Worm (Caenorhabditis elegans) whole organism, L3 larva: Measurements from ENCODE around the gene F28C6.8.

Experiments used
- ZK546.5 ChIP-seq: sonication (generic microtip); optimal IDR thresholded peaks from 2 replicates; lab custom pipeline; 2017; ENCODE audit warnings: missing biosample characterization, missing genetic modification characterization
- aly-2 ChIP-seq: fragments of 150-350 bp; optimal IDR thresholded peaks from 2 replicates; lab custom pipeline; 2014; ENCODE audit warnings: missing biosample characterization, missing genetic modification characterization
- ama-1 ChIP-seq: fragments of 150-350 bp; optimal IDR thresholded peaks from 2 replicates; lab custom pipeline; 2018
- ceh-28 ChIP-seq: fragments of 150-350 bp; optimal IDR thresholded peaks from 2 replicates; lab custom pipeline; 2014; ENCODE audit warnings: missing biosample characterization, missing genetic modification reagents, missing genetic modification characterization
- ceh-82 ChIP-seq: fragments of 150-350 bp; optimal IDR thresholded peaks from 2 replicates; lab custom pipeline; 2014; ENCODE audit warnings: missing biosample characterization, missing genetic modification characterization
- daf-12 ChIP-seq: fragments of 150-350 bp; optimal IDR thresholded peaks from 2 replicates; lab custom pipeline; 2014; ENCODE audit warnings: missing biosample characterization, missing genetic modification reagents, missing genetic modification characterization
- egl-27 ChIP-seq: sonication (generic microtip); optimal IDR thresholded peaks from 4 replicates; lab custom pipeline; 2017; ENCODE audit warnings: missing biosample characterization, missing genetic modification reagents, missing genetic modification characterization
- egl-5 ChIP-seq: fragments of 150-350 bp; optimal IDR thresholded peaks from 2 replicates; lab custom pipeline; 2017; ENCODE audit warnings: missing biosample characterization, missing genetic modification reagents, missing genetic modification characterization, inconsistent platforms
- elt-1 ChIP-seq: fragments of 150-350 bp; optimal IDR thresholded peaks from 2 replicates; lab custom pipeline; 2014; ENCODE audit warnings: missing biosample characterization, missing genetic modification characterization
- elt-2 ChIP-seq: sonication (generic microtip); optimal IDR thresholded peaks from 2 replicates; lab custom pipeline; 2016; ENCODE audit warnings: missing genetic modification reagents, mild to moderate bottlenecking, missing genetic modification characterization, missing compliant biosample characterization
- eor-1 ChIP-seq, 2 experiments: fragments of 150-350 bp; optimal IDR thresholded peaks; 2 replicates each; lab custom pipeline; 2014 to 2018; ENCODE audit warnings: missing biosample characterization in 2 of 2, missing genetic modification characterization in 2 of 2
- fkh-10 ChIP-seq: sonication (generic microtip); optimal IDR thresholded peaks from 2 replicates; lab custom pipeline; 2017; ENCODE audit warnings: missing biosample characterization, missing genetic modification reagents, missing genetic modification characterization
- fkh-2 ChIP-seq: fragments of 150-350 bp; optimal IDR thresholded peaks from 2 replicates; lab custom pipeline; 2014; ENCODE audit warnings: missing biosample characterization, missing genetic modification reagents, missing genetic modification characterization
- jun-1 ChIP-seq: fragments of 150-350 bp; optimal IDR thresholded peaks from 2 replicates; lab custom pipeline; 2014; ENCODE audit warnings: missing biosample characterization, missing genetic modification reagents, missing genetic modification characterization
- lin-15B ChIP-seq: fragments of 150-350 bp; optimal IDR thresholded peaks from 2 replicates; lab custom pipeline; 2014; ENCODE audit warnings: missing biosample characterization, missing genetic modification characterization
- lin-39 ChIP-seq: fragments of 150-350 bp; optimal IDR thresholded peaks from 2 replicates; lab custom pipeline; 2018; ENCODE audit warnings: missing biosample characterization, missing genetic modification reagents, missing genetic modification characterization
- mdl-1 ChIP-seq: fragments of 150-350 bp; optimal IDR thresholded peaks from 2 replicates; lab custom pipeline; 2014; ENCODE audit warnings: missing biosample characterization, missing genetic modification characterization
- mml-1 ChIP-seq: fragments of 150-350 bp; sonication (generic microtip); optimal IDR thresholded peaks from 3 replicates; lab custom pipeline; 2014; ENCODE audit warnings: missing biosample characterization, missing genetic modification characterization
- nfya-1 ChIP-seq: sonication (generic microtip); optimal IDR thresholded peaks from 2 replicates; lab custom pipeline; 2017; ENCODE audit warnings: missing genetic modification characterization, mild to moderate bottlenecking, missing compliant biosample characterization, antibody characterized with exemption, moderate library complexity; ENCODE audit not compliant: insufficient read depth
- nhr-12 ChIP-seq: fragments of 150-350 bp; optimal IDR thresholded peaks from 2 replicates; lab custom pipeline; 2014; ENCODE audit warnings: missing biosample characterization, missing genetic modification characterization
- nhr-237 ChIP-seq: fragments of 150-350 bp; optimal IDR thresholded peaks from 2 replicates; lab custom pipeline; 2014; ENCODE audit warnings: missing biosample characterization, missing genetic modification characterization
- nhr-43 ChIP-seq: sonication (generic microtip); optimal IDR thresholded peaks from 2 replicates; lab custom pipeline; 2016; ENCODE audit warnings: mild to moderate bottlenecking, missing genetic modification characterization, missing compliant biosample characterization; ENCODE audit not compliant: poor library complexity, severe bottlenecking
- nhr-76 ChIP-seq: fragments of 150-350 bp; sonication (generic microtip); optimal IDR thresholded peaks from 5 replicates; lab custom pipeline; 2014; ENCODE audit warnings: missing biosample characterization, missing genetic modification characterization
- pha-4 ChIP-seq: fragments of 150-350 bp; optimal IDR thresholded peaks from 2 replicates; lab custom pipeline; 2014; ENCODE audit warnings: missing biosample characterization, missing genetic modification reagents, missing genetic modification characterization
- pqm-1 ChIP-seq: fragments of 150-350 bp; optimal IDR thresholded peaks from 2 replicates; lab custom pipeline; 2017; ENCODE audit warnings: missing biosample characterization, missing genetic modification characterization, inconsistent platforms
- sea-2 ChIP-seq: fragments of 150-350 bp; sonication (generic microtip); optimal IDR thresholded peaks from 4 replicates; lab custom pipeline; 2014; ENCODE audit warnings: missing biosample characterization, missing genetic modification reagents, missing genetic modification characterization
- skn-1 ChIP-seq: fragments of 150-350 bp; optimal IDR thresholded peaks from 2 replicates; lab custom pipeline; 2014; ENCODE audit warnings: missing biosample characterization, missing genetic modification characterization
- unc-39 ChIP-seq: sonication (generic microtip); optimal IDR thresholded peaks from 4 replicates; lab custom pipeline; 2017; ENCODE audit warnings: missing biosample characterization, missing genetic modification characterization
- unc-62 ChIP-seq: fragments of 150-350 bp; sonication (generic microtip); optimal IDR thresholded peaks from 4 replicates; lab custom pipeline; 2014; ENCODE audit warnings: missing biosample characterization, missing genetic modification reagents, missing genetic modification characterization
- zag-1 ChIP-seq: fragments of 150-350 bp; optimal IDR thresholded peaks from 2 replicates; lab custom pipeline; 2014; ENCODE audit warnings: missing biosample characterization, missing genetic modification characterization
- ztf-11 ChIP-seq: fragments of 150-350 bp; optimal IDR thresholded peaks from 2 replicates; lab custom pipeline; 2014; ENCODE audit warnings: missing biosample characterization, missing genetic modification characterization
- ztf-4 ChIP-seq: fragments of 150-350 bp; optimal IDR thresholded peaks from 2 replicates; lab custom pipeline; 2014; ENCODE audit warnings: missing biosample characterization, missing genetic modification characterization

F28C6.8 gene

DNA sequence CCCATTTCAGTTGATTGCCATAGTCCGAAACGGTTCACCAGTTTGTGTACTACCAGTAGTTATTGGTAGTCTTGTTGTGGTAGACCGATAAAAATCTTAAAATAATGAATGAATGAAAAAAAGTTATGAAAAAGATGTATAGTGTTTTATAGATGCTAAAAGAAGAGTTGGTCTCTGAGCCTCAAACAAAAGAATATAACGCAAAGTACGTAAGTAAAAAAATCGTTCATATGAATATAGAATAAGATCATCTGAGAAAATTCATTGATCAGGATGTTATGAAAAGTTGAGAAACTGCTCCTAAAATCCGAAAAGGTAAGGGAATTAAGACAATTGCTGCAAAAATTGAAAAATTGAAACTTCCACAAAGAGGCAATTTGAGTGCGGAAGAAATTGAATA, 10.9 kb downstream of the F28C6.8 start, which contains the start of gene chhy-1:
Gene chhy-1 (minus strand): TSS at position 101 of the 400 bp plus-strand sequence.
- TF ChIP-seq ZK546.5, result no peak
- no peak for TF ChIP-seq elt-1 (tag; lab: Kevin White, UChicago)
- no peak for TF ChIP-seq nhr-76 (tag; lab: Kevin White, UChicago)
- no peak for TF ChIP-seq unc-62 (GFP tag; lab: Kevin White, UChicago)
- no peak for TF ChIP-seq unc-39 (tag; lab: Kevin White, UChicago)
- TF ChIP-seq nhr-237 (tag; lab: Kevin White, UChicago), result no peak
- no peak for TF ChIP-seq ceh-82
- TF ChIP-seq ztf-4 (tag; lab: Kevin White, UChicago), result no peak
- no peak for TF ChIP-seq egl-27 (tag; lab: Kevin White, UChicago)
- TF ChIP-seq, all 47 proteins: peak for 0

ce11 chrII:8621883-8622282, 15.2 kb downstream of the F28C6.8 start, which contains the start of gene T22C8.3:
TSS of gene T22C8.3 (minus strand) at chrII:8621983.
- TF ChIP-seq unc-62 (GFP tag; lab: Kevin White, UChicago) (no peak), daf-12 (no peak), fkh-10 (GFP tag; lab: Kevin White, UChicago) (no peak), eor-1 (tag; optimal IDR thresholded peaks at IDR 0.05; lab: Kevin White, UChicago) (no peak), nhr-12 (tag; lab: Kevin White, UChicago) (no peak), pha-4 (peak; percentile 10), mdl-1 (tag; lab: Kevin White, UChicago) (no peak), egl-27 (tag; lab: Kevin White, UChicago) (no peak), sea-2 (GFP tag; lab: Kevin White, UChicago) (no peak)

ce11 chrII:8623396-8623795, 16.7 kb downstream of the F28C6.8 start, which contains the start of gene T22C8.4:
TSS of gene T22C8.4 (minus strand) at chrII:8623496.
- no peak for TF ChIP-seq nfya-1 (tag; lab: Kevin White, UChicago)
- no peak for TF ChIP-seq pqm-1 (tag; lab: Kevin White, UChicago)
- TF ChIP-seq ztf-11 (tag; lab: Kevin White, UChicago), result no peak
- TF ChIP-seq ceh-28 (tag; lab: Kevin White, UChicago), result no peak
- TF ChIP-seq lin-39 (tag; lab: Kevin White, UChicago), result no peak
- TF ChIP-seq ZK546.5, result no peak
- no peak for TF ChIP-seq nhr-76 (tag; lab: Kevin White, UChicago)
- no peak for TF ChIP-seq zag-1 (tag; lab: Kevin White, UChicago)
- no peak for TF ChIP-seq jun-1 (tag; lab: Kevin White, UChicago)
- TF ChIP-seq fkh-2 (tag; lab: Kevin White, UChicago), result no peak
- TF ChIP-seq egl-5 (tag; lab: Kevin White, UChicago), result no peak
- TF ChIP-seq pha-4, result no peak
- no peak for TF ChIP-seq lin-15B
- no peak for TF ChIP-seq mml-1 (tag; lab: Kevin White, UChicago)
- no peak for TF ChIP-seq elt-1 (tag; lab: Kevin White, UChicago)
- no peak for TF ChIP-seq egl-27 (tag; lab: Kevin White, UChicago)
- no peak for TF ChIP-seq ama-1 (lab: Kevin White, UChicago)
- no peak for TF ChIP-seq nhr-12 (tag; lab: Kevin White, UChicago)

ce11 chrII:8625163-8625562, 18.5 kb downstream of the F28C6.8 start, which contains the start of gene sptf-2:
TSS of gene sptf-2 (plus strand) at chrII:8625459.
- TF ChIP-seq jun-1 (tag; lab: Kevin White, UChicago) (peak; percentile 75), elt-1 (tag; lab: Kevin White, UChicago) (no peak), pha-4 (peak; percentile 34), nfya-1 (tag; lab: Kevin White, UChicago) (peak; percentile 16), pqm-1 (tag; lab: Kevin White, UChicago) (peak; percentile 88), skn-1 (tag; lab: Kevin White, UChicago) (peak; percentile 17), elt-2 (tag; lab: Kevin White, UChicago) (peak; percentile 98), fkh-10 (GFP tag; lab: Kevin White, UChicago) (no peak), aly-2 (tag; lab: Kevin White, UChicago) (no peak)

DNA sequence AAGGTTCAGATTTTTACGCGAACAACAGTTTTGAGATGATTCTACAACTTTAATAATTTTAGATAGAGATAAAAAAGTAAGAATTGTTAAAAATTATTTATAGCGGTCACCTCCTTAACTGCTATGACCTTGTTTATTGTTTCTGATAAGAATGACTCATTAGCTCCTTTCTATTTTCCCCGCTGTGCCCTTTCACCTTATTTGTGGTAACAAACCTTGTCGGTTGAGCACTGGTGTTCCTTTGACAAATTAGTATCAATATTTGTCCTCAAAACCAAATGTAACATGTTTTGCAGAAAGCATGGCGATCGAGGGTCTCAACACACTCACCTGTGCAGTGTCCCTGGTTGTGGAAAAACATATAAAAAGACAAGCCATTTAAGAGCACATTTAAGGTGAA, 19.9 kb downstream of the F28C6.8 start:
- TF ChIP-seq pha-4 (peak; percentile 48), ztf-4 (tag; lab: Kevin White, UChicago) (no peak)

ce11 chrII:8627907-8628306, 21.3 kb downstream of the F28C6.8 start:
- TF ChIP-seq nhr-43 (tag; lab: Kevin White, UChicago), result no peak
